Worm (Caenorhabditis elegans): Measurements from ENCODE around the gene Y119D3B.12.

The Y119D3B.12 gene

ce11 chrIII:1164668-1165067 is 37.7 kb upstream of the Y119D3B.12 start:
- TF ChIP-seq mls-2 (tag; optimal IDR thresholded peaks at IDR 0.05): no peak
- no peak for TF ChIP-seq nhr-12 (tag; optimal IDR thresholded peaks at IDR 0.05)

- TF ChIP-seq cnd-1 (tag; optimal IDR thresholded peaks at IDR 0.05) (no peak), unc-39 (tag; optimal IDR thresholded peaks at IDR 0.05) (no peak), M03D4.4 (tag; optimal IDR thresholded peaks at IDR 0.05) (no peak), nhr-2 (tag; optimal IDR thresholded peaks at IDR 0.05) (no peak), mab-5 (tag; optimal IDR thresholded peaks at IDR 0.05) (no peak)
Measured at ce11 chrIII:1166388-1166787, 36.0 kb upstream of the Y119D3B.12 start.

- TF ChIP-seq bed-3 (GFP tag; optimal IDR thresholded peaks at IDR 0.05): no peak
- no peak for TF ChIP-seq nhr-2 (tag; optimal IDR thresholded peaks at IDR 0.05)
- TF ChIP-seq mls-2 (tag; optimal IDR thresholded peaks at IDR 0.05): no peak
- TF ChIP-seq lin-13 (tag; optimal IDR thresholded peaks at IDR 0.05): no peak
- TF ChIP-seq ztf-11 (tag; optimal IDR thresholded peaks at IDR 0.05): no peak
- TF ChIP-seq tbx-8 (GFP tag; optimal IDR thresholded peaks at IDR 0.05): no peak
- no peak for TF ChIP-seq nhr-237 (tag; optimal IDR thresholded peaks at IDR 0.05)
- TF ChIP-seq ceh-39 (tag; optimal IDR thresholded peaks at IDR 0.05): no peak
Measured at ce11 chrIII:1169622-1170021, 32.7 kb upstream of the Y119D3B.12 start.

DNA sequence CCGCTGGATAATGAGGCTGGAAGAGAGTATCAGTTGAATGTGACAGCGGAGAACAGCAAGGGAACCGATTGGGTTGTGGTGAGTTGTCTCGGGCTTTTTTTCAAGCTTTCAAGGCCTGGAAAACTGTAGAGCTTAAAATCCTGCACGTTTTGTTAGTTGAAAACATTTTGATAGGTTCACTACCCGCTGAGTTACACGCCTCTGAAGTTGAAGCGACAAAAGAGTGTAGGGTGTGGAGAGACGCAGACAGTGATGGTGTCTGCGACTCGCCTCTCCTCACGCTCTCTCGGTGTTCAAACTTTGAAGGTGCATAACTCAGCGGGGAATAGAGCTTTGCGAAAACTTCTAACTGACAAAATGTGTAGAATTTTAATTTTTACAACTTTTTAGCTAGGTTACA is 29.0 kb upstream of the Y119D3B.12 start:
- no peak for TF ChIP-seq blmp-1 (tag; optimal IDR thresholded peaks at IDR 0.05)
- no peak for TF ChIP-seq nhr-28 (tag; optimal IDR thresholded peaks at IDR 0.05)
- TF ChIP-seq ceh-43 (GFP tag; optimal IDR thresholded peaks at IDR 0.05): no peak
- no peak for TF ChIP-seq pha-4 (tag; optimal IDR thresholded peaks at IDR 0.05)
- TF ChIP-seq nhr-12 (tag; optimal IDR thresholded peaks at IDR 0.05): no peak
- no peak for TF ChIP-seq lin-32 (GFP tag; optimal IDR thresholded peaks at IDR 0.05)
- TF ChIP-seq hlh-1 (tag; optimal IDR thresholded peaks at IDR 0.05): no peak
- no peak for TF ChIP-seq cnd-1 (tag; optimal IDR thresholded peaks at IDR 0.05)
- TF ChIP-seq drap-1 (GFP tag; optimal IDR thresholded peaks at IDR 0.05): no peak
- no peak for TF ChIP-seq ztf-11 (tag; optimal IDR thresholded peaks at IDR 0.05)
- TF ChIP-seq bed-3 (GFP tag; optimal IDR thresholded peaks at IDR 0.05): no peak
- TF ChIP-seq ham-2 (GFP tag; optimal IDR thresholded peaks at IDR 0.05): no peak

ce11 chrIII:1176080-1176608 is 26.2 kb upstream of the Y119D3B.12 start, which contains the start of gene eak-3:
TSS of gene eak-3 (minus strand) at chrIII:1176558.
- TF ChIP-seq sem-2 (GFP tag; optimal IDR thresholded peaks at IDR 0.05) (no peak), drap-1 (GFP tag; optimal IDR thresholded peaks at IDR 0.05) (no peak), ces-1 (GFP tag; optimal IDR thresholded peaks at IDR 0.05) (no peak)

DNA sequence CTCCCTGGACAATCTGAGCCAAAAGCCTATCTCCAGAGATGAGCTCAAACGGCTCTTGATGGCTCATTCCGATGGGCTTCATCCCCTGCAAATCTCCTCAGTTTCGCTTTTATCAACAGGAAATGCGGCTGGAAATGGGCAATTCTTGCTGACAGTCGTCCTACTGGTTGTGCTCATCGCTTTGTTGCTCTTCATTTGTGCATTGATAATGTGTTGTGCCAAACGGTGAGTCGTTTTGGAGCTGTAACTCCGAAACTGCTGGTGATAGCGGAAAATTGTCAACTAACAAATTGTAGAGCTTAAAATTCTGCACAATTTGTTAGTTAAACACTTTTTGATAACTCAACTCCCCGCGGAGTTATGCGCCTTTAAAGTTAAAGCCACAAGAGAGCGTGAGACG is 23.3 kb upstream of the Y119D3B.12 start:
- TF ChIP-seq nhr-28 (tag; optimal IDR thresholded peaks at IDR 0.05): no peak
- no peak for TF ChIP-seq lin-13 (tag; optimal IDR thresholded peaks at IDR 0.05)
- TF ChIP-seq flh-1 (GFP tag; optimal IDR thresholded peaks at IDR 0.05): no peak
- no peak for TF ChIP-seq unc-62 (GFP tag; optimal IDR thresholded peaks at IDR 0.05)
- TF ChIP-seq nhr-2 (tag; optimal IDR thresholded peaks at IDR 0.05): no peak
- TF ChIP-seq nhr-12 (tag; optimal IDR thresholded peaks at IDR 0.05): no peak
- no peak for TF ChIP-seq M03D4.4 (tag; optimal IDR thresholded peaks at IDR 0.05)
- TF ChIP-seq drap-1 (GFP tag; optimal IDR thresholded peaks at IDR 0.05): no peak
- no peak for TF ChIP-seq snpc-4 (tag; optimal IDR thresholded peaks at IDR 0.05)
- TF ChIP-seq lin-32 (GFP tag; optimal IDR thresholded peaks at IDR 0.05): no peak
- TF ChIP-seq nhr-237 (tag; optimal IDR thresholded peaks at IDR 0.05): no peak
- no peak for TF ChIP-seq hlh-1 (tag; optimal IDR thresholded peaks at IDR 0.05)
- TF ChIP-seq mep-1 (tag; optimal IDR thresholded peaks at IDR 0.05): no peak
- TF ChIP-seq bed-3 (GFP tag; optimal IDR thresholded peaks at IDR 0.05): no peak
- TF ChIP-seq blmp-1 (tag; optimal IDR thresholded peaks at IDR 0.05): no peak
- TF ChIP-seq ces-1 (GFP tag; optimal IDR thresholded peaks at IDR 0.05): no peak

DNA sequence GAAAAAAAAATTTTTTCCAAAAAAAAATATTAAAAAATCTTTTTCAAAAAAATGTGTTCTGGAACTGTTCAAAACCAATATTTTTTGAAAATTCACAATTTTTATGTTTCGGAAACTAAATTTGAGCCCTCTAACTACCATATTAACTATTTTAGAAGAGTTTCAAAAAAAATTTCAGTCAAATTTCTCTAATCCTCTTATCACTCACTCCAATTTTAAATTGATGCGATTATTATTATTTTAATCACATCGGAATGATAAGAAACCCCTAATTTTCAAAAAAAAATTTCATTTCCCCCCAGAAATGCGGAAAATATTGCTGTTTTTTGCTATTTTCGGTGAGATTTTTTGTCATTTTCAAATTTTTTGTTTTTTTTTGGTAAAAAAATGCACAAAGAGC is 20.6 kb upstream of the Y119D3B.12 start, which contains the start of gene nspg-8:
nspg-8 (plus strand) TSS at position 301 of the 400 bp plus-strand sequence.
- TF ChIP-seq ceh-39 (tag; optimal IDR thresholded peaks at IDR 0.05) (no peak), ces-1 (GFP tag; optimal IDR thresholded peaks at IDR 0.05) (no peak), nhr-12 (tag; optimal IDR thresholded peaks at IDR 0.05) (no peak), flh-1 (GFP tag; optimal IDR thresholded peaks at IDR 0.05) (no peak), ceh-43 (GFP tag; optimal IDR thresholded peaks at IDR 0.05) (no peak), elt-1 (tag; optimal IDR thresholded peaks at IDR 0.05; ENCODE audit: borderline replicate concordance, insufficient read depth) (no peak), unc-39 (tag; optimal IDR thresholded peaks at IDR 0.05) (no peak)

Measured in whole organism, mixed stage, embryonic.